Worm (Caenorhabditis elegans) whole organism, L4/young adult: ENCODE measurements around the gene cho-1.

Experiments used
- dao-5 ChIP-seq: sonication (generic microtip); optimal IDR thresholded peaks from 2 replicates; lab custom pipeline; 2016; ENCODE audit warnings: missing genotype, missing genetic modification characterization, moderate library complexity, missing compliant biosample characterization
- him-1 ChIP-seq: sonication (generic microtip); optimal IDR thresholded peaks from 2 replicates; lab custom pipeline; 2016; ENCODE audit warnings: missing genotype, missing genetic modification reagents, missing genetic modification characterization, missing compliant biosample characterization

ce11 chrIV:13165181-13165580 is 49.2 kb downstream of the cho-1 start, which contains the start of gene scl-14:
- no peak for TF ChIP-seq him-1 (tag; lab: Kevin White, UChicago)
- TF ChIP-seq dao-5 (tag; lab: Kevin White, UChicago): no peak
